Fruit fly (Drosophila melanogaster) whole organism, embryonic: ENCODE measurements around the gene Gdi.

Experiments used
- Abd-B ChIP-seq: fragments of 200-800 bp; sonication (Bioruptor generic); optimal IDR thresholded peaks from 2 replicates; lab custom pipeline; 2018; ENCODE audit warnings: missing biosample characterization, mild to moderate bottlenecking, missing genetic modification characterization, moderate library complexity
- Atf6 ChIP-seq: fragments of 200-800 bp; sonication (Bioruptor generic); IDR thresholded peaks from 2 replicates; pipeline ENCODE4 v1.3.6; 2022; ENCODE audit warnings: missing biosample characterization, missing genetic modification characterization
- B-H1 ChIP-seq: fragments of 200-800 bp; sonication (Bioruptor generic); IDR thresholded peaks from 3 replicates; pipeline ENCODE4 v1.3.6; 2022; ENCODE audit warnings: missing biosample characterization, missing genetic modification characterization
- Blimp-1 ChIP-seq: fragments of 200-800 bp; sonication (Bioruptor generic); optimal IDR thresholded peaks from 3 replicates; lab custom pipeline; 2018; ENCODE audit warnings: missing biosample characterization, missing genetic modification characterization, mild to moderate bottlenecking, moderate library complexity, missing genetic modification reagents
- CG10147 ChIP-seq: fragments of 200-800 bp; sonication (Bioruptor generic); optimal IDR thresholded peaks from 2 replicates; lab custom pipeline; 2019; ENCODE audit warnings: missing biosample characterization, mild to moderate bottlenecking, missing genetic modification characterization, moderate library complexity
- CG11398 ChIP-seq: fragments of 200-800 bp; sonication (Bioruptor generic); optimal IDR thresholded peaks from 2 replicates; lab custom pipeline; 2016; ENCODE audit warnings: missing biosample characterization, missing genetic modification characterization
- CG13624 ChIP-seq: fragments of 200-800 bp; sonication (Bioruptor generic); optimal IDR thresholded peaks from 2 replicates; lab custom pipeline; 2016; ENCODE audit warnings: missing biosample characterization, missing genetic modification characterization
- CG13894 ChIP-seq: fragments of 200-800 bp; sonication (Bioruptor generic); optimal IDR thresholded peaks from 3 replicates; lab custom pipeline; 2018; ENCODE audit warnings: missing biosample characterization, mild to moderate bottlenecking, missing genetic modification characterization, moderate library complexity
- CG15479 ChIP-seq: fragments of 200-800 bp; sonication (Bioruptor generic); optimal IDR thresholded peaks from 3 replicates; lab custom pipeline; 2019; ENCODE audit warnings: missing biosample characterization, mild to moderate bottlenecking, missing genetic modification characterization, moderate library complexity
- CG15601 ChIP-seq: fragments of 200-800 bp; sonication (Bioruptor generic); optimal IDR thresholded peaks from 3 replicates; lab custom pipeline; 2019; ENCODE audit warnings: missing biosample characterization, mild to moderate bottlenecking, missing genetic modification characterization, moderate library complexity
- CG1647 ChIP-seq: fragments of 200-800 bp; sonication (Bioruptor generic); optimal IDR thresholded peaks from 3 replicates; lab custom pipeline; 2016; ENCODE audit warnings: missing biosample characterization, missing genetic modification characterization
- CG17359 ChIP-seq: fragments of 200-800 bp; sonication (Bioruptor generic); optimal IDR thresholded peaks from 3 replicates; lab custom pipeline; 2018; ENCODE audit warnings: missing biosample characterization, mild to moderate bottlenecking, missing genetic modification characterization, moderate library complexity
- CG17912 ChIP-seq: fragments of 200-800 bp; sonication (Bioruptor generic); optimal IDR thresholded peaks from 2 replicates; lab custom pipeline; 2018; ENCODE audit warnings: missing biosample characterization, mild to moderate bottlenecking, missing genetic modification characterization
- CG18262 ChIP-seq: fragments of 200-800 bp; optimal IDR thresholded peaks from 3 replicates; lab custom pipeline; 2019; ENCODE audit warnings: missing biosample characterization, mild to moderate bottlenecking, missing genetic modification characterization, moderate library complexity
- CG2712 ChIP-seq: fragments of 200-800 bp; optimal IDR thresholded peaks from 3 replicates; lab custom pipeline; 2019; ENCODE audit warnings: missing biosample characterization, mild to moderate bottlenecking, missing genetic modification characterization, moderate library complexity
- CG2875 ChIP-seq: fragments of 200-800 bp; sonication (Bioruptor generic); optimal IDR thresholded peaks from 2 replicates; lab custom pipeline; 2017; ENCODE audit warnings: missing biosample characterization, mild to moderate bottlenecking, missing genetic modification characterization, missing genetic modification reagents
- CG2889 ChIP-seq: fragments of 200-800 bp; sonication (Bioruptor generic); IDR thresholded peaks from 3 replicates; pipeline ENCODE4 v1.3.6; 2022; ENCODE audit warnings: missing biosample characterization, missing genetic modification characterization
- CG3065 ChIP-seq: fragments of 200-800 bp; sonication (Bioruptor generic); optimal IDR thresholded peaks from 2 replicates; lab custom pipeline; 2016; ENCODE audit warnings: missing biosample characterization, missing genetic modification characterization
- CG4707 ChIP-seq: fragments of 200-800 bp; sonication (Bioruptor generic); optimal IDR thresholded peaks from 2 replicates; lab custom pipeline; 2018; ENCODE audit warnings: missing biosample characterization, mild to moderate bottlenecking, missing genetic modification characterization, moderate library complexity
- CG5245 ChIP-seq: fragments of 200-800 bp; sonication (Bioruptor generic); optimal IDR thresholded peaks from 3 replicates; lab custom pipeline; 2016; ENCODE audit warnings: missing biosample characterization, missing genetic modification characterization
- CG8089 ChIP-seq: fragments of 200-800 bp; sonication (Bioruptor generic); optimal IDR thresholded peaks from 3 replicates; lab custom pipeline; 2016; ENCODE audit warnings: missing biosample characterization, missing genetic modification characterization
- CG8281 ChIP-seq: fragments of 200-800 bp; sonication (Bioruptor generic); optimal IDR thresholded peaks from 2 replicates; lab custom pipeline; 2018; ENCODE audit warnings: missing biosample characterization, mild to moderate bottlenecking, missing genetic modification characterization, moderate library complexity
- D19B ChIP-seq: fragments of 200-800 bp; sonication (Bioruptor generic); optimal IDR thresholded peaks from 2 replicates; lab custom pipeline; 2017; ENCODE audit warnings: missing biosample characterization, mild to moderate bottlenecking, missing genetic modification characterization
- Dbx ChIP-seq: fragments of 200-800 bp; sonication (Bioruptor generic); IDR thresholded peaks from 3 replicates; pipeline ENCODE4 v1.3.6; 2022; ENCODE audit warnings: missing biosample characterization, missing genetic modification characterization
- Elba2 ChIP-seq: fragments of 200-800 bp; sonication (Bioruptor generic); optimal IDR thresholded peaks from 3 replicates; lab custom pipeline; 2016; ENCODE audit warnings: missing biosample characterization, missing genetic modification characterization
- H15 ChIP-seq: fragments of 200-800 bp; sonication (Bioruptor generic); IDR thresholded peaks from 3 replicates; pipeline ENCODE4 v1.3.6; 2022; ENCODE audit warnings: missing biosample characterization, missing genetic modification characterization
- Kr ChIP-seq: fragments of 200-800 bp; sonication (Bioruptor generic); optimal IDR thresholded peaks from 2 replicates; lab custom pipeline; 2017; ENCODE audit warnings: missing biosample characterization, mild to moderate bottlenecking, missing genetic modification characterization
- Lhr ChIP-seq: fragments of 200-800 bp; sonication (Bioruptor generic); optimal IDR thresholded peaks from 3 replicates; lab custom pipeline; 2017; ENCODE audit warnings: mild to moderate bottlenecking, missing biosample characterization, missing genetic modification reagents, missing genetic modification characterization
- Optix ChIP-seq: fragments of 200-800 bp; sonication (Bioruptor generic); IDR thresholded peaks from 3 replicates; pipeline ENCODE4 v1.3.6; 2022; ENCODE audit warnings: missing biosample characterization, missing genetic modification characterization
- Side ChIP-seq: fragments of 200-800 bp; sonication (Bioruptor generic); optimal IDR thresholded peaks from 2 replicates; lab custom pipeline; 2016; ENCODE audit warnings: missing biosample characterization, missing genetic modification characterization
- Stat92E ChIP-seq, 3 experiments: fragments of >200 bp in 2 of 3; fragments of 200-800 bp in 1 of 3; sonication (Bioruptor generic) in 1 of 3; optimal IDR thresholded peaks; 2 replicates each; lab custom pipeline; 2017 to 2019; ENCODE audit warnings: missing biosample characterization in 3 of 3, missing genetic modification characterization in 3 of 3, mild to moderate bottlenecking in 1 of 3, moderate library complexity in 1 of 3
- bigmax ChIP-seq: fragments of 200-800 bp; sonication (Bioruptor generic); optimal IDR thresholded peaks from 2 replicates; lab custom pipeline; 2018; ENCODE audit warnings: missing biosample characterization, mild to moderate bottlenecking, missing genetic modification characterization
- bowl ChIP-seq: fragments of 200-800 bp; sonication (Bioruptor generic); IDR thresholded peaks from 2 replicates; pipeline ENCODE4 v1.3.6; 2022; ENCODE audit warnings: missing biosample characterization, missing genetic modification characterization
- chif ChIP-seq, 2 experiments: fragments of 200-800 bp; sonication (Bioruptor generic); optimal IDR thresholded peaks; 3 replicates each; lab custom pipeline; 2016; ENCODE audit warnings: missing biosample characterization in 2 of 2, missing genetic modification characterization in 2 of 2
- ci ChIP-seq: fragments of 200-800 bp; sonication (Bioruptor generic); IDR thresholded peaks from 3 replicates; pipeline ENCODE4 v1.3.6; 2022; ENCODE audit warnings: missing biosample characterization, missing genetic modification characterization
- dpn ChIP-seq, 2 experiments: fragments of 200-800 bp; sonication (Bioruptor generic); optimal IDR thresholded peaks; 3 replicates each; lab custom pipeline; 2016; ENCODE audit warnings: missing biosample characterization in 2 of 2, missing genetic modification characterization in 2 of 2
- fru ChIP-seq: fragments of >200 bp; optimal IDR thresholded peaks from 2 replicates; lab custom pipeline; 2017
- gem ChIP-seq: fragments of 200-800 bp; sonication (Bioruptor generic); optimal IDR thresholded peaks from 2 replicates; lab custom pipeline; 2019; ENCODE audit warnings: missing biosample characterization, mild to moderate bottlenecking, missing genetic modification characterization, moderate library complexity
- grau ChIP-seq: fragments of 200-800 bp; optimal IDR thresholded peaks from 3 replicates; lab custom pipeline; 2019; ENCODE audit warnings: missing biosample characterization, mild to moderate bottlenecking, missing genetic modification characterization, moderate library complexity
- oc ChIP-seq: fragments of 200-800 bp; sonication (Bioruptor generic); optimal IDR thresholded peaks from 2 replicates; lab custom pipeline; 2018; ENCODE audit warnings: missing biosample characterization, mild to moderate bottlenecking, missing genetic modification characterization, moderate library complexity
- onecut ChIP-seq: fragments of 200-800 bp; sonication (Bioruptor generic); IDR thresholded peaks from 2 replicates; pipeline ENCODE4 v1.3.6; 2022; ENCODE audit warnings: missing biosample characterization, missing genetic modification characterization
- p53 ChIP-seq: fragments of 200-800 bp; sonication (Bioruptor generic); optimal IDR thresholded peaks from 2 replicates; lab custom pipeline; 2016; ENCODE audit warnings: missing biosample characterization, missing genetic modification characterization
- pnt ChIP-seq: fragments of 200-800 bp; sonication (Bioruptor generic); optimal IDR thresholded peaks from 3 replicates; lab custom pipeline; 2016; ENCODE audit warnings: missing biosample characterization, missing genetic modification characterization
- pzg ChIP-seq: fragments of 200-800 bp; sonication (Bioruptor generic); optimal IDR thresholded peaks from 3 replicates; lab custom pipeline; 2018; ENCODE audit warnings: missing biosample characterization, mild to moderate bottlenecking, missing genetic modification characterization, moderate library complexity
- sc ChIP-seq, 3 experiments: fragments of >200 bp in 2 of 3; fragments of 200-800 bp in 1 of 3; sonication (Bioruptor generic) in 1 of 3; optimal IDR thresholded peaks; 2 replicates in 2 of 3; 3 replicates in 1 of 3; lab custom pipeline; 2017; ENCODE audit warnings: mild to moderate bottlenecking in 1 of 3, missing biosample characterization in 1 of 3, missing genetic modification characterization in 1 of 3, missing genetic modification reagents in 1 of 3
- sd ChIP-seq: fragments of 200-800 bp; sonication (Bioruptor generic); optimal IDR thresholded peaks from 3 replicates; lab custom pipeline; 2018; ENCODE audit warnings: missing biosample characterization, mild to moderate bottlenecking, missing genetic modification characterization, moderate library complexity
- sens-2 ChIP-seq: fragments of 200-800 bp; sonication (Bioruptor generic); IDR thresholded peaks from 2 replicates; pipeline ENCODE4 v1.3.6; 2022; ENCODE audit warnings: missing biosample characterization, missing genetic modification characterization
- so ChIP-seq: fragments of 200-800 bp; sonication (Bioruptor generic); IDR thresholded peaks from 3 replicates; pipeline ENCODE4 v1.3.6; 2022; ENCODE audit warnings: missing biosample characterization, missing genetic modification characterization
- vvl ChIP-seq: fragments of 200-800 bp; sonication (Bioruptor generic); IDR thresholded peaks from 2 replicates; pipeline ENCODE4 v1.3.6; 2022; ENCODE audit warnings: missing biosample characterization, missing genetic modification characterization

Gene Gdi

DNA sequence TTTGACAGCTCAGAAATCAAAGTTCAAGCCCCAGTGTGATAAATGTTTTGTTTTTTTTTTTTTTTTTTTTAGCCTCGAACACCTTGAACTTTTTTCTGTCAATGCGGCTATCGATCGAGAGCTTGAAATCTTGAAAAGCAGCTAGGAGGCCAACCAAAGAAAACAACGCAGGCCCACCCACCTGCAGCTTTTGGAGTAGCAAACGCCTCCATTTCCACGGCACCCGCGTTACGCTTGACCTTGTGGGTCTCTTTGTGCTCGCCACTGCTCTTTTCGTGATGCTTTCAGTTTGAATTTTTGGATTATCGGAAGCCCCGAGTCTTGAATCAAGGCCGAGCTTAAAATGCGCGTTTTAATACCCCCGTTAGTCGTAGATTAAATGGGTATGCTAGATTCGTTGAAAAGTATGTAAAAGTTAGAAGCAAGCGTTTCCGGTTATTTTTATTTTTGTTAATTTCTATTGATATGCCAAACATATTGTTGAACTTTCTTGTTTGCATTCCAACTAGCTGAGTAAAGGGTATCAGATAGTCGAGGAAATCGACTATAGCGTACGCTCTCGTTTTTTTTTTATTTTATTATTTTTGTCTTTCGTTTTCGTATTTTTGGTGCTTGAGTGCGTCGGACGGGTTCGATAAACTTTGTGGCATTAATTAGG, 8.2 kb upstream of the Gdi start (continued):
- TF ChIP-seq Elba2 (GFP tag; lab: Kevin White, UChicago) (no peak), D19B (GFP tag; lab: Kevin White, UChicago) (peak; percentile 82), chif (GFP tag; optimal IDR thresholded peaks at IDR 0.05; lab: Kevin White, UChicago) (peak; percentile 41 to 48), CG11398 (GFP tag; lab: Kevin White, UChicago) (no peak), CG15601 (tag; lab: Kevin White, UChicago) (peak; percentile 63), Optix (GFP tag; lab: Robert Waterston, UW) (peak; percentile 53; the same call in 1 of the 3 replicates), CG17912 (GFP tag; lab: Kevin White, UChicago) (no peak), Stat92E (GFP tag; optimal IDR thresholded peaks at IDR 0.05; lab: Kevin White, UChicago) (no peak), Lhr (GFP tag; lab: Kevin White, UChicago) (no peak), CG3065 (GFP tag; lab: Kevin White, UChicago) (no peak), CG18262 (tag; lab: Kevin White, UChicago) (peak; percentile 56), p53 (GFP tag; lab: Kevin White, UChicago) (no peak), CG2712 (tag; lab: Kevin White, UChicago) (peak; percentile 57), CG2889 (GFP tag; lab: Robert Waterston, UW) (peak; percentile 78; the same call in 2 of the 3 replicates), CG10147 (GFP tag; lab: Kevin White, UChicago) (no peak), dpn (GFP tag; optimal IDR thresholded peaks at IDR 0.05; lab: Kevin White, UChicago) (peak in 1 of 2 experiments; percentile 69), Atf6 (GFP tag; lab: Robert Waterston, UW) (peak; percentile 75), B-H1 (GFP tag; lab: Robert Waterston, UW) (peak; percentile 71; the same call in 2 of the 3 replicates), sens-2 (GFP tag; lab: Robert Waterston, UW) (peak; percentile 49), CG5245 (peak; percentile 21), H15 (GFP tag; lab: Robert Waterston, UW) (peak; percentile 72; the same call in 2 of the 3 replicates), CG2875 (GFP tag; lab: Kevin White, UChicago) (peak; percentile 55), grau (tag; lab: Kevin White, UChicago) (peak; percentile 69), oc (peak; percentile 85), Dbx (GFP tag; lab: Robert Waterston, UW) (peak; percentile 64), CG8281 (tag; lab: Kevin White, UChicago) (no peak), CG15479 (GFP tag; lab: Kevin White, UChicago) (no peak), pnt (GFP tag; lab: Kevin White, UChicago) (peak; percentile 31), CG4707 (peak; percentile 37), bowl (peak; percentile 68; the same call in 1 of the 2 replicates), pzg (no peak), ci (GFP tag; lab: Robert Waterston, UW) (peak; percentile 94), Kr (no peak), bigmax (no peak), fru (lab: Kevin White, UChicago) (no peak), so (GFP tag; lab: Robert Waterston, UW) (peak; percentile 83), Abd-B (peak; percentile 29), vvl (GFP tag; lab: Robert Waterston, UW) (peak; percentile 91), sd (tag; lab: Kevin White, UChicago) (peak; percentile 80), gem (tag; lab: Kevin White, UChicago) (peak; percentile 88), CG13624 (GFP tag; lab: Kevin White, UChicago) (no peak), sc (optimal IDR thresholded peaks at IDR 0.05; lab: Kevin White, UChicago) (no peak), sc (GFP tag; optimal IDR thresholded peaks at IDR 0.05; lab: Kevin White, UChicago) (peak; percentile 51), Blimp-1 (peak; percentile 68), onecut (GFP tag; lab: Robert Waterston, UW) (peak; percentile 54), CG1647 (no peak), CG17359 (tag; lab: Kevin White, UChicago) (peak; percentile 72), CG8089 (GFP tag; lab: Kevin White, UChicago) (no peak), Side (GFP tag; lab: Kevin White, UChicago) (no peak), CG13894 (tag; lab: Kevin White, UChicago) (no peak)
